Fruit fly (Drosophila melanogaster) whole organism, prepupa: ENCODE data around the gene vrs.

Source experiments
- CG10669 ChIP-seq: fragments of 200-800 bp; sonication (Bioruptor generic); optimal IDR thresholded peaks from 3 replicates; lab custom pipeline; 2018; ENCODE audit warnings: missing biosample characterization, mild to moderate bottlenecking, missing genetic modification characterization, moderate library complexity
- CG11762 ChIP-seq: fragments of 200-800 bp; sonication (Bioruptor generic); optimal IDR thresholded peaks from 3 replicates; lab custom pipeline; 2016; ENCODE audit warnings: missing biosample characterization, missing genetic modification characterization; ENCODE audit not compliant: insufficient read depth
- CG11902 ChIP-seq: fragments of 200-800 bp; sonication (Bioruptor generic); optimal IDR thresholded peaks from 3 replicates; lab custom pipeline; 2016; ENCODE audit warnings: missing biosample characterization, missing genetic modification characterization
- CG15336 ChIP-seq: fragments of 200-800 bp; sonication (Bioruptor generic); IDR thresholded peaks from 2 replicates; pipeline ENCODE4 v1.3.6; 2022; ENCODE audit warnings: missing biosample characterization, missing genetic modification characterization
- CG1621 ChIP-seq: fragments of 200-800 bp; sonication (Bioruptor generic); optimal IDR thresholded peaks from 3 replicates; lab custom pipeline; 2018; ENCODE audit warnings: missing biosample characterization, mild to moderate bottlenecking, missing genetic modification characterization
- CG16779 ChIP-seq: fragments of 200-800 bp; sonication (Bioruptor generic); optimal IDR thresholded peaks from 3 replicates; lab custom pipeline; 2017; ENCODE audit warnings: missing biosample characterization, mild to moderate bottlenecking, missing genetic modification characterization
- CG3032 ChIP-seq: fragments of 200-800 bp; optimal IDR thresholded peaks from 2 replicates; lab custom pipeline; 2019; ENCODE audit warnings: missing biosample characterization, mild to moderate bottlenecking, missing genetic modification characterization, moderate library complexity
- CG31627 ChIP-seq: fragments of 200-800 bp; sonication (Bioruptor generic); optimal IDR thresholded peaks from 3 replicates; lab custom pipeline; 2016; ENCODE audit warnings: missing biosample characterization, missing genetic modification characterization
- CG34406 ChIP-seq: fragments of 200-800 bp; sonication (Bioruptor generic); optimal IDR thresholded peaks from 3 replicates; lab custom pipeline; 2016; ENCODE audit warnings: missing biosample characterization, missing genetic modification characterization
- CG6163 ChIP-seq: fragments of 200-800 bp; sonication (Bioruptor generic); IDR thresholded peaks from 3 replicates; pipeline ENCODE4 v1.3.6; 2022; ENCODE audit warnings: missing biosample characterization, missing genetic modification characterization
- CG6276 ChIP-seq: fragments of 200-800 bp; sonication (Bioruptor generic); optimal IDR thresholded peaks from 2 replicates; lab custom pipeline; 2017; ENCODE audit warnings: missing biosample characterization, mild to moderate bottlenecking, missing genetic modification characterization
- CG6854 ChIP-seq: fragments of 200-800 bp; sonication (Bioruptor generic); optimal IDR thresholded peaks from 2 replicates; lab custom pipeline; 2017; ENCODE audit warnings: missing biosample characterization, mild to moderate bottlenecking, missing genetic modification characterization
- Eip78C ChIP-seq: fragments of 200-800 bp; sonication (Bioruptor generic); peaks from one replicate; lab custom pipeline; 2016; ENCODE audit warnings: missing biosample characterization, missing genetic modification characterization
- Eip93F ChIP-seq: fragments of 200-800 bp; sonication (Bioruptor generic); optimal IDR thresholded peaks from 2 replicates; lab custom pipeline; 2016; ENCODE audit warnings: missing biosample characterization, mild to moderate bottlenecking, missing genetic modification characterization
- Ets96B ChIP-seq: fragments of 200-800 bp; optimal IDR thresholded peaks from 2 replicates; lab custom pipeline; 2019; ENCODE audit warnings: missing biosample characterization, mild to moderate bottlenecking, missing genetic modification characterization, moderate library complexity
- Gug ChIP-seq: fragments of 200-800 bp; sonication (Bioruptor generic); IDR thresholded peaks from 2 replicates; pipeline ENCODE4 v1.3.6; 2022; ENCODE audit warnings: missing biosample characterization, missing genetic modification characterization
- Hr39 ChIP-seq: fragments of 200-800 bp; sonication (Bioruptor generic); optimal IDR thresholded peaks from 2 replicates; lab custom pipeline; 2016; ENCODE audit warnings: missing biosample characterization, missing genetic modification characterization
- Hr4 ChIP-seq: fragments of 200-800 bp; sonication (Bioruptor generic); optimal IDR thresholded peaks from 3 replicates; lab custom pipeline; 2016; ENCODE audit warnings: missing biosample characterization, missing genetic modification characterization
- OdsH ChIP-seq: fragments of 200-800 bp; sonication (Bioruptor generic); optimal IDR thresholded peaks from 3 replicates; lab custom pipeline; 2016; ENCODE audit warnings: missing biosample characterization, missing genetic modification characterization
- Sox102F ChIP-seq: fragments of 200-800 bp; sonication (Bioruptor generic); optimal IDR thresholded peaks from 2 replicates; lab custom pipeline; 2016; ENCODE audit warnings: missing biosample characterization, mild to moderate bottlenecking, missing genetic modification characterization
- Sox14 ChIP-seq: fragments of 200-800 bp; sonication (Bioruptor generic); optimal IDR thresholded peaks from 3 replicates; lab custom pipeline; 2016; ENCODE audit warnings: missing biosample characterization, missing genetic modification characterization
- acj6 ChIP-seq: fragments of 200-800 bp; sonication (Bioruptor generic); optimal IDR thresholded peaks from 3 replicates; lab custom pipeline; 2016; ENCODE audit warnings: missing biosample characterization, missing genetic modification characterization
- cyc ChIP-seq: fragments of 200-800 bp; sonication (Bioruptor generic); optimal IDR thresholded peaks from 3 replicates; lab custom pipeline; 2016; ENCODE audit warnings: missing biosample characterization, missing genetic modification characterization
- dsx ChIP-seq: fragments of 200-800 bp; optimal IDR thresholded peaks from 3 replicates; lab custom pipeline; 2019; ENCODE audit warnings: missing biosample characterization, mild to moderate bottlenecking, missing genetic modification characterization, moderate library complexity; ENCODE audit not compliant: poor library complexity, severe bottlenecking
- eg ChIP-seq: fragments of 200-800 bp; sonication (Bioruptor generic); IDR thresholded peaks from 3 replicates; pipeline ENCODE4 v1.3.6; 2022; ENCODE audit warnings: missing biosample characterization, missing genetic modification characterization
- esn ChIP-seq: fragments of 200-800 bp; sonication (Bioruptor generic); optimal IDR thresholded peaks from 2 replicates; lab custom pipeline; 2016; ENCODE audit warnings: missing biosample characterization, mild to moderate bottlenecking, missing genetic modification characterization, moderate library complexity
- fd59A ChIP-seq: fragments of 200-800 bp; sonication (Bioruptor generic); optimal IDR thresholded peaks from 2 replicates; lab custom pipeline; 2017; ENCODE audit warnings: missing biosample characterization, mild to moderate bottlenecking, missing genetic modification characterization, missing genetic modification reagents
- lz ChIP-seq: fragments of 200-800 bp; sonication (Bioruptor generic); optimal IDR thresholded peaks from 3 replicates; lab custom pipeline; 2016; ENCODE audit warnings: missing biosample characterization, missing genetic modification characterization
- net ChIP-seq: fragments of 200-800 bp; sonication (Bioruptor generic); optimal IDR thresholded peaks from 3 replicates; lab custom pipeline; 2016; ENCODE audit warnings: missing biosample characterization, missing genetic modification characterization
- topi ChIP-seq: fragments of 200-800 bp; sonication (Bioruptor generic); optimal IDR thresholded peaks from 3 replicates; lab custom pipeline; 2016; ENCODE audit warnings: missing biosample characterization, missing genetic modification characterization

vrs gene

DNA sequence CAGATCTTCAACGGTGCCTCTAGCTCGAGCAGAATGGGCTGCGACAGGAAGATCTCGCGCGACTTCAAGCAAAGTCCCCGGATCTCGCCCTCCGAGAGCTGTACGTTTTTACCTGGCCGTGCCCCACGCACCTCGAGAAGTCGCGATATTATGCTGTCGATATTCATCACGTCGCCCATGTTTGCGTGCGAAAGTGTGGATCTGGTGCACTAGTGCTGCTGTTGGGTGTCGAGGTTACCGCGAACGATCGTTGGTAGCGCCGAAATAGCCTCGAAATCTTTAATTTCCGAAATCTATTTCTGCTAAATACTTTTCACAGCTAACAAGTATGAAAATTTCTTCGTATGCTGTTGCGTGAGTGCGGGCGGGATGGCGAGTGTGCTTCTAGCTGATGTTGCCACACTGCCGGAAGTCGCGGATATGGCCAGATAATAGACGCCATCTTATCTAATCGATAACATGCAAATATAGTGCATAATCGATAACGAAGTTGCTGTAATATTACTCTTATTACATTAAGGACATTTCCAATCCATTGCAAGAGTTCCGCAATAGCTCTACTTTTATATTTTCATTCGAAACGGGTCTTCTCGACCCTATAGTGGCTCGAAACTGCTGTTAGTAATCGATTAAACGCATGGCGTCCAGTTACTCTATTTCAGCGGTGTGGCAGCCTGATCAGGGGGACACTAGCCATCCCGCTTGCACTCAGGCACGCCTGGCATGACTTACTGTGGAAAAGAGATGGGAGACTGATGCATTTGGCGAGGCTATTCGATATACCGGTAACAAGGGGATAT lies 21.7 kb upstream of the vrs start, which contains the start of gene Pp1-87B:
Gene Pp1-87B (minus strand): TSS at position 408 of the 800 bp plus-strand sequence.
- peak; percentile 29 for TF ChIP-seq CG31627 (GFP tag; lab: Kevin White, UChicago)
- TF ChIP-seq CG3032 (tag; lab: Kevin White, UChicago), result peak; percentile 5
- TF ChIP-seq dsx (GFP tag; lab: Kevin White, UChicago), result no peak
- TF ChIP-seq CG1621, result peak; percentile 20
- no peak for TF ChIP-seq topi
- no peak for TF ChIP-seq CG6276 (GFP tag; lab: Kevin White, UChicago)
- TF ChIP-seq lz (GFP tag; lab: Kevin White, UChicago), result no peak
- TF ChIP-seq Hr4 (GFP tag; lab: Kevin White, UChicago), result no peak
- no peak for TF ChIP-seq Hr39
- peak; percentile 17 for TF ChIP-seq esn (GFP tag; lab: Kevin White, UChicago)
- no peak for TF ChIP-seq CG11902 (GFP tag; lab: Kevin White, UChicago)
- no peak for TF ChIP-seq Sox102F (GFP tag; lab: Kevin White, UChicago)
- peak; percentile 69 for TF ChIP-seq Eip78C (GFP tag; lab: Kevin White, UChicago)

DNA sequence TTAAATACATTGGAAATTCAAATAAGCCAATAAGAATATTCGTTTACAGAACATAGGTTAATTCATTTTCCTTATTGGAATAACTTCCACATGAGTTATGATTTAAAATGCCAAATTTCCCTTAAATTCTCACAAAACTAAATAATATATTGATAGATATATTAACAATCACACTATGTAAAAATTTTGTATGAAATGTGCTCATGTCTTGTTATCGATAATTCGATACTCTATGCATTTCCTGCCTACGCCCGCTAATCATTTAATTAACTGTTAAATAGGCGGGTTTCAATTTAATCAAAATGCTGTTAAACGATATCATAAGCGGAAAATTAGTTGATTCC lies 21.2 kb upstream of the vrs start, which contains the start of gene NANS:
Gene NANS (plus strand): TSS at position 269 of the 344 bp plus-strand sequence.
- TF ChIP-seq CG15336 (GFP tag; lab: Robert Waterston, UW) (no peak), CG6854 (GFP tag; lab: Kevin White, UChicago) (peak; percentile 17)

DNA sequence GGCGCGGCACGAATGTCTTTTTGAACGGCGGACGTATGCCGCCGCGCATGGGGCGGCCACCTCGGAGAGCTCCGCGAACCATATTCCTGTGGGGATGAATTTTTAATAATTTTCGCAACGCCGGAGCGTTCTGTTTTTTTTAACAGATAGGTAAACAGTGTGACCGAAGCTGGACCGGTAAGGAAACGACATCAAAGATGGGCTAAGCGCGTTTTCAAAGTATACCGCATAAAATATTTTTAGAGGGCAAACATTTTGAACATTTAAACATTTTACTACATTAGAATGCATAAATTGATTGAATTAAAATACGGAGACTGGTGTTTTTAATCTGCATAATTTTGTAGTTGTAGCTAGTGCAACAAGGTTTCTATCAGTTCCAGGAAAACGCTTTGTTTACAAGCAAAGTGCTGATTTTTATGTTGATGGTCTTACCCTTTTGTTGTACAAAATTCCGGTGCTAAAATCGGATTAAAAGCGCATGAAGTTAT lies 18.3 kb upstream of the vrs start, which contains the start of the genes CG5641 and CG5245:
Gene CG5641 (minus strand): TSS at position 163 of the 491 bp plus-strand sequence.
Gene CG5245 (plus strand): TSS at position 441 of the 491 bp plus-strand sequence.
- TF ChIP-seq Eip93F (no peak), Sox14 (GFP tag; lab: Kevin White, UChicago) (peak; percentile 17)

DNA sequence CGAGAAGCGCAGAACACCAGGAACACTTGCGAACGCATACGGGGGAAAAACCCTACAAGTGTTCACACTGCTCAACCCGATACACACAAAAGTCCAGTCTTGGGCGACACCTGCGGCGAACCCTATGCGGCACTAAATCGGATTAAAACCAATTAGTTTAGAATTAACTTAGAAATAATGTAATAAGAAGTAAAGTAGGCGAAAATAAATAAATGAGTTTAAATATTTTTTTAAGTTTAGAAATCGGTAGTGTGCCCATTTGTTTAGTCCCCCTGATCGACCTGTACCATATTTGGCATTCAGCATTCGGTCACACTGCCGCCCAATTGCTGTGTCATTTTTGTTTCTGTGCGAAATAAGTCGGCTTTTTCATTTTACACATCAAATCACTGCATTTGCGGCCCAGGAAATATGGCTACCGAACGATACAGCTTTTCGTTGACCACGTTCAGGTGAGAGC lies 16.4 kb upstream of the vrs start, which contains the start of gene Prosalpha2:
Gene Prosalpha2 (plus strand): TSS at position 292 of the 460 bp plus-strand sequence.
- TF ChIP-seq CG31627 (GFP tag; lab: Kevin White, UChicago), result peak; percentile 19
- peak; percentile 18 for TF ChIP-seq dsx (GFP tag; lab: Kevin White, UChicago)
- peak; percentile 29 for TF ChIP-seq topi
- peak; percentile 23 for TF ChIP-seq cyc (GFP tag; lab: Kevin White, UChicago)
- peak; percentile 77 for TF ChIP-seq Eip78C (GFP tag; lab: Kevin White, UChicago)
- TF ChIP-seq eg (GFP tag; lab: Robert Waterston, UW), result no peak; the same call in 2 of the 3 replicates
- TF ChIP-seq fd59A (GFP tag; lab: Kevin White, UChicago), result no peak
- TF ChIP-seq CG11762 (GFP tag; lab: Kevin White, UChicago), result no peak
- TF ChIP-seq Sox14 (GFP tag; lab: Kevin White, UChicago), result peak; percentile 48
- peak; percentile 22 for TF ChIP-seq esn (GFP tag; lab: Kevin White, UChicago)
- TF ChIP-seq lz (GFP tag; lab: Kevin White, UChicago), result peak; percentile 22
- no peak for TF ChIP-seq OdsH (GFP tag; lab: Kevin White, UChicago)
- TF ChIP-seq CG34406 (GFP tag; lab: Kevin White, UChicago), result peak; percentile 16
- TF ChIP-seq CG10669 (GFP tag; lab: Kevin White, UChicago), result no peak
- no peak for TF ChIP-seq acj6 (GFP tag; lab: Kevin White, UChicago)
- peak; percentile 40; the same call in 1 of the 3 replicates for TF ChIP-seq CG6163 (GFP tag; lab: Robert Waterston, UW)
- TF ChIP-seq Gug (GFP tag; lab: Robert Waterston, UW), result 0 out of 2 replicates have a peak, but pooled peaks have one; percentile 30
- TF ChIP-seq CG16779 (tag; lab: Kevin White, UChicago), result no peak
- TF ChIP-seq net (GFP tag; lab: Kevin White, UChicago), result no peak
- peak; percentile 33 for TF ChIP-seq Ets96B (tag; lab: Kevin White, UChicago)
- no peak for TF ChIP-seq CG6276 (GFP tag; lab: Kevin White, UChicago)
- TF ChIP-seq, all 60 proteins: peak for 12
